Fruit fly (Drosophila melanogaster) whole organism, embryonic: ENCODE results near the gene CG8958.

ENCODE experiments used
- BEAF-32 ChIP-seq: fragments of 200-800 bp; sonication (Bioruptor generic); optimal IDR thresholded peaks from 3 replicates; lab custom pipeline; 2017; ENCODE audit warnings: missing biosample characterization, missing genetic modification characterization, mild to moderate bottlenecking, moderate library complexity, missing genetic modification reagents
- Bgb ChIP-seq: fragments of 200-800 bp; sonication (Bioruptor generic); IDR thresholded peaks from 2 replicates; pipeline ENCODE4 v1.3.6; 2022; ENCODE audit warnings: missing biosample characterization, missing genetic modification characterization; ENCODE audit not compliant: partially characterized antibody
- BtbVII ChIP-seq: fragments of 200-800 bp; sonication (Bioruptor generic); optimal IDR thresholded peaks from 3 replicates; lab custom pipeline; 2017; ENCODE audit warnings: missing biosample characterization, mild to moderate bottlenecking, missing genetic modification characterization
- CG10274 ChIP-seq: fragments of 200-800 bp; sonication (Bioruptor generic); optimal IDR thresholded peaks from 3 replicates; lab custom pipeline; 2017; ENCODE audit warnings: missing biosample characterization, mild to moderate bottlenecking, missing genetic modification characterization
- CG12104 ChIP-seq: fragments of 200-800 bp; sonication (Bioruptor generic); optimal IDR thresholded peaks from 3 replicates; lab custom pipeline; 2016; ENCODE audit warnings: missing biosample characterization, missing genetic modification characterization
- CG14441 ChIP-seq: fragments of 200-800 bp; sonication (Bioruptor generic); IDR thresholded peaks from 2 replicates; pipeline ENCODE4 v1.3.6; 2022; ENCODE audit warnings: missing biosample characterization, missing genetic modification characterization
- CG16815 ChIP-seq: fragments of 200-800 bp; sonication (Bioruptor generic); optimal IDR thresholded peaks from 3 replicates; lab custom pipeline; 2017; ENCODE audit warnings: missing biosample characterization, mild to moderate bottlenecking, missing genetic modification characterization
- CG18262 ChIP-seq: fragments of 200-800 bp; optimal IDR thresholded peaks from 3 replicates; lab custom pipeline; 2019; ENCODE audit warnings: missing biosample characterization, mild to moderate bottlenecking, missing genetic modification characterization, moderate library complexity
- CG2712 ChIP-seq: fragments of 200-800 bp; optimal IDR thresholded peaks from 3 replicates; lab custom pipeline; 2019; ENCODE audit warnings: missing biosample characterization, mild to moderate bottlenecking, missing genetic modification characterization, moderate library complexity
- CG32767 ChIP-seq: fragments of 200-800 bp; sonication (Bioruptor generic); IDR thresholded peaks from 2 replicates; pipeline ENCODE4 v1.3.6; 2022; ENCODE audit warnings: missing biosample characterization, missing genetic modification characterization
- CG43689 ChIP-seq: fragments of 200-800 bp; sonication (Bioruptor generic); IDR thresholded peaks from 2 replicates; pipeline ENCODE4 v1.3.6; 2022; ENCODE audit warnings: missing biosample characterization, missing genetic modification characterization
- CG4424 ChIP-seq: fragments of 200-800 bp; sonication (Bioruptor generic); optimal IDR thresholded peaks from 3 replicates; lab custom pipeline; 2016; ENCODE audit warnings: missing biosample characterization, missing genetic modification characterization
- CG4854 ChIP-seq: fragments of 200-800 bp; sonication (Bioruptor generic); optimal IDR thresholded peaks from 2 replicates; lab custom pipeline; 2016; ENCODE audit warnings: missing biosample characterization, missing genetic modification characterization, inconsistent platforms
- CG5953 ChIP-seq: fragments of 200-800 bp; sonication (Bioruptor generic); IDR thresholded peaks from 2 replicates; pipeline ENCODE4 v1.3.6; 2022; ENCODE audit warnings: missing biosample characterization, missing genetic modification characterization
- CG6175 ChIP-seq: fragments of 200-800 bp; sonication (Bioruptor generic); IDR thresholded peaks from 3 replicates; pipeline ENCODE4 v1.3.6; 2022; ENCODE audit warnings: missing biosample characterization, missing genetic modification characterization
- CG6254 ChIP-seq: fragments of 200-800 bp; sonication (Bioruptor generic); optimal IDR thresholded peaks from 3 replicates; lab custom pipeline; 2017; ENCODE audit warnings: mild to moderate bottlenecking, missing biosample characterization, missing genetic modification reagents, missing genetic modification characterization
- CG6791 ChIP-seq: fragments of 200-800 bp; sonication (Bioruptor generic); IDR thresholded peaks from 3 replicates; pipeline ENCODE4 v1.3.6; 2022; ENCODE audit warnings: missing biosample characterization, missing genetic modification characterization; ENCODE audit not compliant: partially characterized antibody
- CG7928 ChIP-seq: fragments of 200-800 bp; sonication (Bioruptor generic); optimal IDR thresholded peaks from 2 replicates; lab custom pipeline; 2017; ENCODE audit warnings: missing biosample characterization, mild to moderate bottlenecking, missing genetic modification characterization
- CG7963 ChIP-seq: fragments of 200-800 bp; sonication (Bioruptor generic); IDR thresholded peaks from 3 replicates; pipeline ENCODE4 v1.3.6; 2022; ENCODE audit warnings: missing biosample characterization, missing genetic modification characterization; ENCODE audit not compliant: partially characterized antibody
- CG8281 ChIP-seq: fragments of 200-800 bp; sonication (Bioruptor generic); optimal IDR thresholded peaks from 2 replicates; lab custom pipeline; 2018; ENCODE audit warnings: missing biosample characterization, mild to moderate bottlenecking, missing genetic modification characterization, moderate library complexity
- CG8388 ChIP-seq: fragments of 200-800 bp; sonication (Bioruptor generic); optimal IDR thresholded peaks from 2 replicates; lab custom pipeline; 2019; ENCODE audit warnings: missing biosample characterization, mild to moderate bottlenecking, missing genetic modification characterization, moderate library complexity
- CG8478 ChIP-seq: fragments of >200 bp; optimal IDR thresholded peaks from 2 replicates; lab custom pipeline; 2018
- Dip3 ChIP-seq: fragments of 200-800 bp; sonication (Bioruptor generic); optimal IDR thresholded peaks from 3 replicates; lab custom pipeline; 2016; ENCODE audit warnings: missing biosample characterization, missing genetic modification characterization
- ERR ChIP-seq: fragments of 200-800 bp; sonication (Bioruptor generic); optimal IDR thresholded peaks from 2 replicates; lab custom pipeline; 2016; ENCODE audit warnings: missing biosample characterization, missing genetic modification characterization
- Ets97D ChIP-seq: fragments of 200-800 bp; sonication (Bioruptor generic); optimal IDR thresholded peaks from 3 replicates; lab custom pipeline; 2016; ENCODE audit warnings: missing biosample characterization, missing genetic modification characterization
- Jarid2 ChIP-seq: fragments of 200-800 bp; sonication (Bioruptor generic); optimal IDR thresholded peaks from 3 replicates; lab custom pipeline; 2017; ENCODE audit warnings: mild to moderate bottlenecking, missing biosample characterization, missing genetic modification reagents, missing genetic modification characterization
- Nf-YB ChIP-seq: fragments of 200-800 bp; sonication (Bioruptor generic); optimal IDR thresholded peaks from 3 replicates; lab custom pipeline; 2019; ENCODE audit warnings: missing biosample characterization, mild to moderate bottlenecking, missing genetic modification characterization, moderate library complexity
- NfI ChIP-seq: fragments of 200-800 bp; sonication (Bioruptor generic); optimal IDR thresholded peaks from 3 replicates; lab custom pipeline; 2018; ENCODE audit warnings: missing biosample characterization, mild to moderate bottlenecking, missing genetic modification characterization, moderate library complexity
- Ptx1 ChIP-seq: fragments of 200-800 bp; sonication (Bioruptor generic); IDR thresholded peaks from 2 replicates; pipeline ENCODE4 v1.3.6; 2022; ENCODE audit warnings: missing biosample characterization, missing genetic modification characterization
- Usf ChIP-seq: fragments of 200-800 bp; sonication (Bioruptor generic); optimal IDR thresholded peaks from 2 replicates; lab custom pipeline; 2017; ENCODE audit warnings: missing genotype, missing biosample characterization, missing genetic modification characterization
- al ChIP-seq: fragments of 200-800 bp; sonication (Bioruptor generic); IDR thresholded peaks from 2 replicates; pipeline ENCODE4 v1.3.6; 2022; ENCODE audit warnings: missing biosample characterization, missing genetic modification characterization
- bcd ChIP-seq: fragments of 200-800 bp; sonication (Bioruptor generic); optimal IDR thresholded peaks from 2 replicates; lab custom pipeline; 2017; ENCODE audit warnings: missing biosample characterization, mild to moderate bottlenecking, missing genetic modification characterization
- br ChIP-seq: fragments of >200 bp; optimal IDR thresholded peaks from 2 replicates; lab custom pipeline; 2017
- cg ChIP-seq: fragments of 200-800 bp; sonication (Bioruptor generic); optimal IDR thresholded peaks from 3 replicates; lab custom pipeline; 2019; ENCODE audit warnings: missing biosample characterization, mild to moderate bottlenecking, missing genetic modification characterization, moderate library complexity
- crol ChIP-seq: fragments of 200-800 bp; sonication (Bioruptor generic); IDR thresholded peaks from 2 replicates; pipeline ENCODE4 v1.3.6; 2022; ENCODE audit warnings: missing biosample characterization, missing genetic modification characterization
- crp ChIP-seq, 2 experiments: fragments of 200-800 bp; sonication (Bioruptor generic); optimal IDR thresholded peaks; 2 replicates in 1 of 2; 3 replicates in 1 of 2; lab custom pipeline; 2017; ENCODE audit warnings: missing biosample characterization in 2 of 2, missing genetic modification characterization in 2 of 2, mild to moderate bottlenecking in 1 of 2, moderate library complexity in 1 of 2
- ewg ChIP-seq: fragments of 200-800 bp; sonication (Bioruptor generic); optimal IDR thresholded peaks from 3 replicates; lab custom pipeline; 2017; ENCODE audit warnings: mild to moderate bottlenecking, missing biosample characterization, missing genetic modification reagents, missing genetic modification characterization
- fd3F ChIP-seq: fragments of 200-800 bp; sonication (Bioruptor generic); optimal IDR thresholded peaks from 2 replicates; lab custom pipeline; 2018; ENCODE audit warnings: missing biosample characterization, mild to moderate bottlenecking, missing genetic modification characterization, moderate library complexity
- fru ChIP-seq: fragments of >200 bp; optimal IDR thresholded peaks from 2 replicates; lab custom pipeline; 2017
- gfzf ChIP-seq: fragments of 200-800 bp; sonication (Bioruptor generic); optimal IDR thresholded peaks from 2 replicates; lab custom pipeline; 2016; ENCODE audit warnings: missing biosample characterization, mild to moderate bottlenecking, missing genetic modification characterization, moderate library complexity
- lbe ChIP-seq: fragments of 200-800 bp; sonication (Bioruptor generic); optimal IDR thresholded peaks from 2 replicates; lab custom pipeline; 2016; ENCODE audit warnings: missing biosample characterization, mild to moderate bottlenecking, missing genetic modification characterization
- pzg ChIP-seq: fragments of 200-800 bp; sonication (Bioruptor generic); optimal IDR thresholded peaks from 3 replicates; lab custom pipeline; 2018; ENCODE audit warnings: missing biosample characterization, mild to moderate bottlenecking, missing genetic modification characterization, moderate library complexity
- repo ChIP-seq: fragments of 200-800 bp; sonication (Bioruptor generic); optimal IDR thresholded peaks from 2 replicates; lab custom pipeline; 2016; ENCODE audit warnings: missing biosample characterization, missing genetic modification characterization
- ro ChIP-seq: fragments of 200-800 bp; sonication (Bioruptor generic); IDR thresholded peaks from 2 replicates; pipeline ENCODE4 v1.3.6; 2022; ENCODE audit warnings: missing biosample characterization, missing genetic modification characterization
- shn ChIP-seq: fragments of 200-800 bp; sonication (Bioruptor generic); optimal IDR thresholded peaks from 3 replicates; lab custom pipeline; 2016; ENCODE audit warnings: missing biosample characterization, missing genetic modification characterization
- sisA ChIP-seq: fragments of 200-800 bp; sonication (Bioruptor generic); IDR thresholded peaks from 2 replicates; pipeline ENCODE4 v1.3.6; 2022; ENCODE audit warnings: missing biosample characterization, missing genetic modification characterization
- ssp ChIP-seq: fragments of 200-800 bp; sonication (Bioruptor generic); IDR thresholded peaks from 2 replicates; pipeline ENCODE4 v1.3.6; 2022; ENCODE audit warnings: missing biosample characterization, missing genetic modification characterization
- tup ChIP-seq: fragments of 200-800 bp; sonication (Bioruptor generic); optimal IDR thresholded peaks from 2 replicates; lab custom pipeline; 2016; ENCODE audit warnings: missing biosample characterization, mild to moderate bottlenecking, missing genetic modification characterization, moderate library complexity
- wek ChIP-seq: fragments of 200-800 bp; sonication (Bioruptor generic); optimal IDR thresholded peaks from 3 replicates; lab custom pipeline; 2018; ENCODE audit warnings: missing biosample characterization, mild to moderate bottlenecking, missing genetic modification characterization, moderate library complexity
- zf30C ChIP-seq: fragments of 200-800 bp; sonication (Bioruptor generic); optimal IDR thresholded peaks from 3 replicates; lab custom pipeline; 2018; ENCODE audit warnings: missing biosample characterization, mild to moderate bottlenecking, missing genetic modification characterization

CG8958 gene

dm6 chrX:16104738-16105426 lies 21.9 kb downstream of the CG8958 start, which contains the start of the genes CG42353 and CG42354 (continued):
- TF ChIP-seq CG8478 (no peak), ewg (GFP tag; lab: Kevin White, UChicago) (peak; percentile 92), BtbVII (peak; percentile 91), CG14441 (GFP tag; lab: Robert Waterston, UW) (peak; percentile 91), Ets97D (peak; percentile 86), crp (GFP tag; optimal IDR thresholded peaks at IDR 0.05; lab: Kevin White, UChicago) (peak; percentile 20 to 69), ERR (GFP tag; lab: Kevin White, UChicago) (no peak), NfI (GFP tag; lab: Kevin White, UChicago) (peak; percentile 97), bcd (GFP tag; lab: Kevin White, UChicago) (peak; percentile 97), CG6175 (peak; percentile 87), Jarid2 (GFP tag; lab: Kevin White, UChicago) (peak; percentile 94), CG12104 (GFP tag; lab: Kevin White, UChicago) (peak; percentile 96), tup (GFP tag; lab: Kevin White, UChicago) (peak; percentile 92), ssp (peak; percentile 90), lbe (GFP tag; lab: Kevin White, UChicago) (peak; percentile 92), CG5953 (GFP tag; lab: Robert Waterston, UW) (peak; percentile 86), CG43689 (GFP tag; lab: Robert Waterston, UW) (peak; percentile 71), CG4854 (peak; percentile 92), repo (GFP tag; lab: Kevin White, UChicago) (peak; percentile 86), Usf (peak; percentile 94), fru (lab: Kevin White, UChicago) (no peak), Nf-YB (GFP tag; lab: Kevin White, UChicago) (peak; percentile 86), CG4424 (peak; percentile 96), CG7928 (GFP tag; lab: Kevin White, UChicago) (peak; percentile 69), CG32767 (GFP tag; lab: Robert Waterston, UW) (peak; percentile 95), CG10274 (GFP tag; lab: Kevin White, UChicago) (peak; percentile 80), Dip3 (GFP tag; lab: Kevin White, UChicago) (peak; percentile 92), CG8281 (tag; lab: Kevin White, UChicago) (peak; percentile 86), crol (peak; percentile 41; the same call in 1 of the 2 replicates), CG16815 (GFP tag; lab: Kevin White, UChicago) (peak; percentile 97), br (lab: Kevin White, UChicago) (no peak), CG18262 (peak; percentile 98), Ptx1 (peak; percentile 95), BEAF-32 (GFP tag; lab: Kevin White, UChicago) (peak; percentile 15), sisA (GFP tag; lab: Robert Waterston, UW) (peak; percentile 94), Bgb (peak; percentile 63; the same call in 1 of the 2 replicates), CG2712 (tag; lab: Kevin White, UChicago) (peak; percentile 98), shn (GFP tag; lab: Kevin White, UChicago) (peak; percentile 96), CG6254 (peak; percentile 93), wek (peak; percentile 87), al (GFP tag; lab: Robert Waterston, UW) (peak; percentile 88), ro (GFP tag; lab: Robert Waterston, UW) (peak; percentile 92), pzg (peak; percentile 27), fd3F (GFP tag; lab: Kevin White, UChicago) (peak; percentile 90), CG8388 (GFP tag; lab: Kevin White, UChicago) (peak; percentile 97), zf30C (peak; percentile 98), CG7963 (GFP tag; lab: Robert Waterston, UW) (no peak), CG6791 (GFP tag; lab: Robert Waterston, UW) (0 out of 3 replicates have a peak, but pooled peaks have one; percentile 40), cg (GFP tag; lab: Kevin White, UChicago) (peak; percentile 78), gfzf (GFP tag; lab: Kevin White, UChicago) (no peak)
